Worm (Caenorhabditis elegans) whole organism, L2 larva: ENCODE results near the gene F20D6.1.
A peak's percentile ranks its signal among the peaks of the same experiment; 100 is the strongest.

Experiments used
- R02D3.7 ChIP-seq: fragments of 150-350 bp; optimal IDR thresholded peaks from 2 replicates; lab custom pipeline; 2014; ENCODE audit warnings: missing biosample characterization, missing genetic modification characterization
- Y55F3AM.14 ChIP-seq: fragments of 200-800 bp; sonication (Bioruptor generic); optimal IDR thresholded peaks from 2 replicates; lab custom pipeline; 2018; ENCODE audit warnings: mild to moderate bottlenecking, missing genetic modification characterization, missing compliant biosample characterization
- lin-39 ChIP-seq: fragments of 150-350 bp; optimal IDR thresholded peaks from 2 replicates; lab custom pipeline; 2014; ENCODE audit warnings: missing biosample characterization, missing genetic modification reagents, missing genetic modification characterization
- nhr-6 ChIP-seq: fragments of 150-350 bp; optimal IDR thresholded peaks from 2 replicates; lab custom pipeline; 2014; ENCODE audit warnings: missing biosample characterization, missing genetic modification characterization
- zag-1 ChIP-seq: fragments of 150-350 bp; optimal IDR thresholded peaks from 2 replicates; lab custom pipeline; 2014; ENCODE audit warnings: missing biosample characterization, missing genetic modification characterization

DNA sequence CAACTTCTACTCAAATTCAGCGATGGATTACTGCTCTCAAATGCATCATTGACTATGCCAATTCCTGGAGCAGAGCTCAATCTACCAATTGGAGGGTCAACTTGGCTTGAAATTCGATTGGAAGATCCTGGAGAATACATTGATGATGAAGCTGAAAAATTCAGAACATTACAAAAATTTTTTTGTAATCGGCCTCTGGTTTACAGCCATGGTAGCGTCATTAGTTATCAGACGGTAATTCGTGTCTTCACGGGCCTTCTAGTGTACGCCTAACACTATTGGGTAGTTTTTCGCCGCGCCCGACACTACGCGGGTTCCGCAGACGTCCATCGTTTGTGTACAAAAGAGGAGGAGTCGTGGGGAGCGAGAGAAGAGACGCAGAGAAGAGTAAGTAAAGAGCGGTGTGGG lies 38.2 kb downstream of the F20D6.1 start:
- peak; percentile 23 for TF ChIP-seq zag-1 (tag; lab: Kevin White, UChicago)
- TF ChIP-seq lin-39 (tag; lab: Kevin White, UChicago) = no peak
- TF ChIP-seq Y55F3AM.14 (GFP tag; lab: Kevin White, UChicago) = peak; percentile 6
- no peak for TF ChIP-seq R02D3.7 (tag; lab: Kevin White, UChicago)
- TF ChIP-seq nhr-6 = no peak
